Fruit fly (Drosophila melanogaster): ENCODE data around the gene CG32259.

DNA sequence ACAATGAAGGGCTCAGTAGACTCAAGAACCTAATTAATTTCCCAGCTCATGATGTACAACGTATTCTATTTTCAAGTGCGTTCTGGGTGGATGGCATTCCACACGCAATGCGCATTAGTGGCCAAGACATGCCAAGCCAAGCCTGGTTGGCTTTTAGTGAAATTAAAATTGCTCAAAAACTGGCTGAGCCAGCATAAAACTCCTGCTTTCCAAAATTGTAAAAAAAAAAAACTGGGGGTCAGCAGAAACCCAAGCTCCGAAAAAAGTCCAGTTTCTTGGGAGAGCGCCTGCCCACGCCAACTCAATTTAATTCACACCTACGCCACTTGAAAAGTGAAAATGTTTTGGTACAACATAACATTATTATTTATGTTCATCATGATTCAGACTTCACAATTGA lies 49.2 kb downstream of the CG32259 start:
- TF ChIP-seq psq (optimal IDR thresholded peaks at IDR 0.05): no peak
- no peak for TF ChIP-seq usp (GFP tag; optimal IDR thresholded peaks at IDR 0.05)
- no peak for TF ChIP-seq EcR (GFP tag; optimal IDR thresholded peaks at IDR 0.05)
- TF ChIP-seq pan (optimal IDR thresholded peaks at IDR 0.05): no peak
